Worm (Caenorhabditis elegans) whole organism, L1 larva: ENCODE data around the gene str-217.
"Not testable (repeated sequence)": the region's sequence is repeated elsewhere in the genome, so short reads cannot be mapped to it uniquely, and the experiment has no call there.

Experiments
- ama-1 ChIP-seq: fragments of 150-350 bp; optimal IDR thresholded peaks from 2 replicates; lab custom pipeline; 2014
- ces-1 ChIP-seq: fragments of 150-350 bp; optimal IDR thresholded peaks from 2 replicates; lab custom pipeline; 2014; ENCODE audit warnings: missing biosample characterization, missing genetic modification reagents, missing genetic modification characterization
- lsy-2 ChIP-seq, 2 experiments: fragments of 150-350 bp; optimal IDR thresholded peaks; 2 replicates each; lab custom pipeline; 2014; ENCODE audit warnings: missing biosample characterization in 2 of 2, missing genetic modification characterization in 2 of 2
- unc-62 ChIP-seq: fragments of 150-350 bp; optimal IDR thresholded peaks from 2 replicates; lab custom pipeline; 2014; ENCODE audit warnings: missing biosample characterization, missing genetic modification reagents, missing genetic modification characterization
- ztf-4 ChIP-seq: fragments of 150-350 bp; optimal IDR thresholded peaks from 2 replicates; lab custom pipeline; 2014; ENCODE audit warnings: missing biosample characterization, missing genetic modification characterization

DNA sequence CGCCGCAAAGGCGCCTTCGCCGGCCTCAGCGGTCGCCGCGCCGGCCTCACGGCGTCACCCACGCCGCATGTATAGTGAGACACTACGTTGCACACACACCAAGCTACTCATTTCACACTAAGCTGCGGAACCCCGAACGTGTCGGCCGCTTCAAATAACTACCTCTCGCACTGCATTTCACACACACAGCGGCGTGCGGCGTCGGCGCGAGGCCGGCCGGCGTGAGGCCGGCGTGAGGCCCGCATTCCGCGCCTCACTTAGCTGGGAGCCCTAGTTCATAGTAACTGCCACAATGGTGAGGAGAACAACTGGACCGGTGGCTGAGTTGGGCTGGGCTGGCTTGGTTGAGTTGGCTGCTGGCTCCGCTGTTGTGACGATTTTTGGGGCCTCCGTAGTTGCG, 22.0 kb upstream of the str-217 start:
- not testable (repeated sequence) for TF ChIP-seq ztf-4 (tag; lab: Kevin White, UChicago); lsy-2 (tag; optimal IDR thresholded peaks at IDR 0.05; lab: Kevin White, UChicago); ces-1 (GFP tag; lab: Kevin White, UChicago); unc-62 (GFP tag; lab: Kevin White, UChicago); ama-1 (lab: Kevin White, UChicago)
